Worm (Caenorhabditis elegans) whole organism, dauer: Measurements from ENCODE around the gene F43C11.8.
"Not testable (repeated sequence)": the region's sequence is repeated elsewhere in the genome, so short reads cannot be mapped to it uniquely, and the experiment has no call there.

Experiments used
- unc-62 ChIP-seq: sonication (generic microtip); optimal IDR thresholded peaks from 2 replicates; lab custom pipeline; 2017; ENCODE audit warnings: missing biosample characterization, missing genetic modification reagents, missing genetic modification characterization

The F43C11.8 gene

ce11 chrII:2332220-2332619 lies at the start of gene F43C11.8:
Gene F43C11.8, plus strand, starts transcription at chrII:2332520.
- TF ChIP-seq unc-62: no peak

ce11 chrII:2282599-2282998 lies 49.7 kb upstream of the F43C11.8 start, which contains the start of gene K09F6.9:
Gene K09F6.9, minus strand, starts transcription at chrII:2282699.
- not testable (repeated sequence) for TF ChIP-seq unc-62

- no peak for TF ChIP-seq unc-62
These were observed 47.6 kb upstream of the F43C11.8 start for ce11 chrII:2284703-2285102.

- TF ChIP-seq unc-62: no peak
These were observed 43.5 kb upstream of the F43C11.8 start, which contains the start of the genes K09F6.10 and K09F6.13 for ce11 chrII:2288798-2289197. Gene K09F6.10, minus strand, starts transcription at chrII:2288883. Gene K09F6.13, plus strand, starts transcription at chrII:2289114.

ce11 chrII:2289441-2289840 lies 42.9 kb upstream of the F43C11.8 start:
- no peak for TF ChIP-seq unc-62

ce11 chrII:2292027-2292426 lies 40.3 kb upstream of the F43C11.8 start, which contains the start of gene K09F6.7:
Gene K09F6.7, minus strand, starts transcription at chrII:2292127.
- TF ChIP-seq unc-62: no peak

ce11 chrII:2292549-2292948 lies 39.8 kb upstream of the F43C11.8 start:
- no peak for TF ChIP-seq unc-62

- TF ChIP-seq unc-62: no peak
These were observed 36.5 kb upstream of the F43C11.8 start, which contains the start of gene fbxc-25 for ce11 chrII:2295817-2296315. Gene fbxc-25, minus strand, starts transcription at chrII:2296265.

ce11 chrII:2298742-2299141 lies 33.6 kb upstream of the F43C11.8 start, which contains the start of gene B0281.4:
Gene B0281.4, minus strand, starts transcription at chrII:2298842.
- no peak for TF ChIP-seq unc-62

- TF ChIP-seq unc-62: no peak
These were observed 31.5 kb upstream of the F43C11.8 start, which contains the start of gene B0281.5 for ce11 chrII:2300861-2301260. Gene B0281.5, minus strand, starts transcription at chrII:2300961.

- no peak for TF ChIP-seq unc-62
These were observed 30.0 kb upstream of the F43C11.8 start, which contains the start of gene B0281.6 for ce11 chrII:2302330-2302729. Gene B0281.6, minus strand, starts transcription at chrII:2302430.

ce11 chrII:2304575-2304974 lies 27.7 kb upstream of the F43C11.8 start:
- TF ChIP-seq unc-62: no peak

ce11 chrII:2305507-2305906 lies 26.8 kb upstream of the F43C11.8 start:
- no peak for TF ChIP-seq unc-62

ce11 chrII:2306741-2307140 lies 25.6 kb upstream of the F43C11.8 start, which contains the start of gene B0281.3:
Gene B0281.3, plus strand, starts transcription at chrII:2307041.
- TF ChIP-seq unc-62: no peak

ce11 chrII:2312747-2313146 lies 19.6 kb upstream of the F43C11.8 start, which contains the start of the genes trim-21 and B0281.1:
Gene trim-21, minus strand, starts transcription at chrII:2312847.
Gene B0281.1, plus strand, starts transcription at chrII:2313067.
- TF ChIP-seq unc-62: no peak

ce11 chrII:2317883-2318357 lies 14.4 kb upstream of the F43C11.8 start, which contains the start of the genes ZK1240.5 and ZK1240.9:
Gene ZK1240.5, minus strand, starts transcription at chrII:2317933.
Gene ZK1240.9, plus strand, starts transcription at chrII:2318189.
- no peak for TF ChIP-seq unc-62

- TF ChIP-seq unc-62: no peak
These were observed 12.2 kb upstream of the F43C11.8 start, which contains the start of gene ZK1240.3 for ce11 chrII:2320097-2320496. Gene ZK1240.3, plus strand, starts transcription at chrII:2320334.
